Fruit fly (Drosophila melanogaster) Kc167 (cell line): ENCODE results near the gene CG8087.

Experiments used
- h ChIP-seq: fragments of >200 bp; optimal IDR thresholded peaks from 3 replicates; lab custom pipeline; 2018; ENCODE audit warnings: missing external identifiers
- insv ChIP-seq: fragments of >200 bp; optimal IDR thresholded peaks from 3 replicates; lab custom pipeline; 2018; ENCODE audit warnings: missing external identifiers
- ttk ChIP-seq: sonication (Bioruptor generic); optimal IDR thresholded peaks from 2 replicates; lab custom pipeline; 2017; ENCODE audit warnings: missing external identifiers

DNA sequence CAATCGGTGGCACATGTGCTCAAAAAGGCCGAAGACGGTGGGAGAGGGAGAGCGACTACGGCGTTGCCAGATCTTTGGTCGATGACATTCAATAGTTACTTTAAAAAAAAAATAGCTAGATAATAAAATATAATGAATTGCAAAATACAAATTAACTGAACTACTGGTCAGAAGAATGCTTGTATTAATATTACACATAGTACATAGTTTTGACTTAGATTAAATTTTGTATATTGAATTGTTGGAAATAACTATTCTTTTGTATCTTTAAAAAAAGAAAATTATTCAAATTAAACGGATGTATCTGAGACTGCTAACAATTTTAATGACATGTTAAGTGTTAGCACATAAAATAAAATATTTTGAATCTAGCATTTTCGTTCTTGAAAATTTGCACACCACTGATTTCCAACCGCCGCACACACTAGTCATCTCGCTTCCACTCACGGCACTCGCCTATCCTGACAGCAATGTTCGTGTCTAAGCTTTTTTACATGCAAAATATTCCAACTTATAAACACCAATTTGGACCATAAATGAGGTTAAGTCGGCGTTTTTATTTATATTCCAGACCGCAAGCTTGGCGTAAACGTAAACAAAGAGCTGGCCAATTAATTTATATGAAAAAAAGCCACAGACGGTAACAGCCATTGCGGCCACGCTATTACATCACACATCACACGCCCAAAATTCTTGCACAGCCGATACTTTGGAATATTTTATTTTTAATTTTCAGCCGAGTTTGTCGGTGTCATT is 10.5 kb upstream of the CG8087 start:
- TF ChIP-seq h, result no peak
- no peak for TF ChIP-seq insv (lab: Kevin White, UChicago)
- no peak for TF ChIP-seq ttk (lab: Kevin White, UChicago)
